Fruit fly (Drosophila melanogaster) whole organism, embryonic: ENCODE data around the gene Tengl1.

Source experiments
- Abd-B ChIP-seq: fragments of 200-800 bp; sonication (Bioruptor generic); optimal IDR thresholded peaks from 2 replicates; lab custom pipeline; 2018; ENCODE audit warnings: missing biosample characterization, mild to moderate bottlenecking, missing genetic modification characterization, moderate library complexity
- Antp ChIP-seq: fragments of 200-800 bp; sonication (Bioruptor generic); optimal IDR thresholded peaks from 3 replicates; lab custom pipeline; 2016; ENCODE audit warnings: missing biosample characterization, missing genetic modification characterization
- Atf3 ChIP-seq: fragments of 200-800 bp; sonication (Bioruptor generic); optimal IDR thresholded peaks from 3 replicates; lab custom pipeline; 2016; ENCODE audit warnings: missing biosample characterization, missing genetic modification characterization
- CG10209 ChIP-seq: fragments of 200-800 bp; sonication (Bioruptor generic); optimal IDR thresholded peaks from 3 replicates; lab custom pipeline; 2017; ENCODE audit warnings: missing biosample characterization, mild to moderate bottlenecking, missing genetic modification characterization, missing genetic modification reagents
- CG10462 ChIP-seq: fragments of 200-800 bp; sonication (Bioruptor generic); optimal IDR thresholded peaks from 2 replicates; lab custom pipeline; 2016; ENCODE audit warnings: missing biosample characterization, missing genetic modification characterization
- CG11093 ChIP-seq: fragments of 200-800 bp; sonication (Bioruptor generic); IDR thresholded peaks from 3 replicates; pipeline ENCODE4 v1.3.6; 2022; ENCODE audit warnings: missing biosample characterization, missing genetic modification characterization
- CG11398 ChIP-seq: fragments of 200-800 bp; sonication (Bioruptor generic); optimal IDR thresholded peaks from 2 replicates; lab custom pipeline; 2016; ENCODE audit warnings: missing biosample characterization, missing genetic modification characterization
- CG12659 ChIP-seq: fragments of 200-800 bp; sonication (Bioruptor generic); optimal IDR thresholded peaks from 3 replicates; lab custom pipeline; 2017; ENCODE audit warnings: mild to moderate bottlenecking, missing biosample characterization, missing genetic modification reagents, missing genetic modification characterization
- CG15073 ChIP-seq: fragments of 200-800 bp; sonication (Bioruptor generic); optimal IDR thresholded peaks from 2 replicates; lab custom pipeline; 2016; ENCODE audit warnings: missing biosample characterization, missing genetic modification characterization
- CG1529 ChIP-seq: fragments of 200-800 bp; sonication (Bioruptor generic); optimal IDR thresholded peaks from 3 replicates; lab custom pipeline; 2018; ENCODE audit warnings: missing biosample characterization, missing genetic modification characterization
- CG16779 ChIP-seq: fragments of 200-800 bp; sonication (Bioruptor generic); IDR thresholded peaks from 2 replicates; pipeline ENCODE4 v1.3.6; 2022; ENCODE audit warnings: missing biosample characterization, missing genetic modification characterization
- CG18619 ChIP-seq: fragments of 200-800 bp; sonication (Bioruptor generic); optimal IDR thresholded peaks from 3 replicates; lab custom pipeline; 2017; ENCODE audit warnings: missing biosample characterization, mild to moderate bottlenecking, missing genetic modification characterization
- CG30431 ChIP-seq: fragments of 200-800 bp; sonication (Bioruptor generic); optimal IDR thresholded peaks from 2 replicates; lab custom pipeline; 2017; ENCODE audit warnings: missing biosample characterization, missing genetic modification characterization
- CG31365 ChIP-seq: fragments of 200-800 bp; sonication (Bioruptor generic); optimal IDR thresholded peaks from 2 replicates; lab custom pipeline; 2018; ENCODE audit warnings: missing biosample characterization, mild to moderate bottlenecking, missing genetic modification characterization
- CG33557 ChIP-seq: fragments of 200-800 bp; sonication (Bioruptor generic); optimal IDR thresholded peaks from 2 replicates; lab custom pipeline; 2019; ENCODE audit warnings: missing biosample characterization, mild to moderate bottlenecking, missing genetic modification characterization, moderate library complexity
- CG3847 ChIP-seq: fragments of 200-800 bp; sonication (Bioruptor generic); IDR thresholded peaks from 2 replicates; pipeline ENCODE4 v1.3.6; 2022; ENCODE audit warnings: missing biosample characterization, missing genetic modification characterization
- CG4404 ChIP-seq: fragments of 200-800 bp; sonication (Bioruptor generic); IDR thresholded peaks from 2 replicates; pipeline ENCODE4 v1.3.6; 2022; ENCODE audit warnings: missing biosample characterization, missing genetic modification characterization
- CG6683 ChIP-seq: fragments of 200-800 bp; sonication (Bioruptor generic); optimal IDR thresholded peaks from 2 replicates; lab custom pipeline; 2017; ENCODE audit warnings: missing biosample characterization, mild to moderate bottlenecking, missing genetic modification characterization, missing genetic modification reagents
- CG6854 ChIP-seq: fragments of 200-800 bp; sonication (Bioruptor generic); optimal IDR thresholded peaks from 3 replicates; lab custom pipeline; 2017; ENCODE audit warnings: missing biosample characterization, mild to moderate bottlenecking, missing genetic modification characterization
- CG7271 ChIP-seq: fragments of 200-800 bp; sonication (Bioruptor generic); optimal IDR thresholded peaks from 2 replicates; lab custom pipeline; 2018; ENCODE audit warnings: missing biosample characterization, mild to moderate bottlenecking, missing genetic modification characterization, moderate library complexity
- CG7357 ChIP-seq: fragments of 200-800 bp; sonication (Bioruptor generic); IDR thresholded peaks from 3 replicates; pipeline ENCODE4 v1.3.6; 2022; ENCODE audit warnings: missing biosample characterization, missing genetic modification characterization
- CrebB ChIP-seq: fragments of 200-800 bp; sonication (Bioruptor generic); optimal IDR thresholded peaks from 3 replicates; lab custom pipeline; 2018; ENCODE audit warnings: missing biosample characterization, mild to moderate bottlenecking, missing genetic modification characterization
- Hr51 ChIP-seq, 2 experiments: fragments of 200-800 bp; sonication (Bioruptor generic); optimal IDR thresholded peaks; 2 replicates in 1 of 2; 3 replicates in 1 of 2; lab custom pipeline; 2016 to 2018; ENCODE audit warnings: missing biosample characterization in 2 of 2, missing genetic modification characterization in 2 of 2, mild to moderate bottlenecking in 1 of 2, moderate library complexity in 1 of 2
- Lhr ChIP-seq: fragments of 200-800 bp; sonication (Bioruptor generic); optimal IDR thresholded peaks from 3 replicates; lab custom pipeline; 2017; ENCODE audit warnings: mild to moderate bottlenecking, missing biosample characterization, missing genetic modification reagents, missing genetic modification characterization
- Rfx ChIP-seq: fragments of 200-800 bp; sonication (Bioruptor generic); IDR thresholded peaks from 2 replicates; pipeline ENCODE4 v1.3.6; 2022; ENCODE audit warnings: missing biosample characterization, missing genetic modification characterization
- Spps ChIP-seq: fragments of 200-800 bp; sonication (Bioruptor generic); optimal IDR thresholded peaks from 2 replicates; lab custom pipeline; 2018; ENCODE audit warnings: missing biosample characterization, mild to moderate bottlenecking, missing genetic modification characterization
- Sry-δ ChIP-seq: fragments of 200-800 bp; sonication (Bioruptor generic); optimal IDR thresholded peaks from 2 replicates; lab custom pipeline; 2016; ENCODE audit warnings: missing biosample characterization, missing genetic modification characterization
- ab ChIP-seq: fragments of 200-800 bp; sonication (Bioruptor generic); optimal IDR thresholded peaks from 2 replicates; lab custom pipeline; 2016; ENCODE audit warnings: missing biosample characterization, missing genetic modification characterization
- bigmax ChIP-seq: fragments of 200-800 bp; sonication (Bioruptor generic); optimal IDR thresholded peaks from 2 replicates; lab custom pipeline; 2018; ENCODE audit warnings: missing biosample characterization, mild to moderate bottlenecking, missing genetic modification characterization
- chif ChIP-seq, 2 experiments: fragments of 200-800 bp; sonication (Bioruptor generic); optimal IDR thresholded peaks; 3 replicates each; lab custom pipeline; 2016; ENCODE audit warnings: missing biosample characterization in 2 of 2, missing genetic modification characterization in 2 of 2
- crol ChIP-seq: fragments of 200-800 bp; sonication (Bioruptor generic); IDR thresholded peaks from 2 replicates; pipeline ENCODE4 v1.3.6; 2022; ENCODE audit warnings: missing biosample characterization, missing genetic modification characterization
- cwo ChIP-seq: fragments of 200-800 bp; sonication (Bioruptor generic); optimal IDR thresholded peaks from 3 replicates; lab custom pipeline; 2017; ENCODE audit warnings: missing biosample characterization, missing genetic modification characterization, mild to moderate bottlenecking, moderate library complexity, missing genetic modification reagents
- dpn ChIP-seq, 2 experiments: fragments of 200-800 bp; sonication (Bioruptor generic); optimal IDR thresholded peaks; 3 replicates each; lab custom pipeline; 2016; ENCODE audit warnings: missing biosample characterization in 2 of 2, missing genetic modification characterization in 2 of 2
- emc ChIP-seq: fragments of 200-800 bp; sonication (Bioruptor generic); optimal IDR thresholded peaks from 2 replicates; lab custom pipeline; 2016; ENCODE audit warnings: missing biosample characterization, missing genetic modification characterization
- en ChIP-seq: fragments of 200-800 bp; sonication (Bioruptor generic); optimal IDR thresholded peaks from 2 replicates; lab custom pipeline; 2016; ENCODE audit warnings: missing biosample characterization, missing genetic modification characterization
- eve ChIP-seq, 2 experiments: fragments of >200 bp; optimal IDR thresholded peaks; 2 replicates each; lab custom pipeline; 2017; ENCODE audit warnings: missing biosample characterization in 2 of 2, missing genetic modification characterization in 2 of 2
- eyg ChIP-seq: fragments of 200-800 bp; sonication (Bioruptor generic); optimal IDR thresholded peaks from 3 replicates; lab custom pipeline; 2016; ENCODE audit warnings: missing biosample characterization, missing genetic modification characterization
- fd64A ChIP-seq: fragments of 200-800 bp; sonication (Bioruptor generic); optimal IDR thresholded peaks from 3 replicates; lab custom pipeline; 2018; ENCODE audit warnings: missing biosample characterization, mild to moderate bottlenecking, missing genetic modification characterization
- gsb-n ChIP-seq: fragments of 200-800 bp; sonication (Bioruptor generic); optimal IDR thresholded peaks from 3 replicates; lab custom pipeline; 2018; ENCODE audit warnings: missing biosample characterization, mild to moderate bottlenecking, missing genetic modification characterization
- jigr1 ChIP-seq: fragments of 200-800 bp; sonication (Bioruptor generic); IDR thresholded peaks from 3 replicates; pipeline ENCODE4 v1.3.6; 2022; ENCODE audit warnings: missing biosample characterization, missing genetic modification characterization
- nerfin-2 ChIP-seq: fragments of 200-800 bp; sonication (Bioruptor generic); IDR thresholded peaks from 2 replicates; pipeline ENCODE4 v1.3.6; 2022; ENCODE audit warnings: missing biosample characterization, missing genetic modification characterization; ENCODE audit not compliant: partially characterized antibody
- nmo ChIP-seq: fragments of 200-800 bp; sonication (Bioruptor generic); optimal IDR thresholded peaks from 2 replicates; lab custom pipeline; 2018; ENCODE audit warnings: missing biosample characterization, mild to moderate bottlenecking, missing genetic modification characterization, moderate library complexity
- org-1 ChIP-seq: fragments of 200-800 bp; sonication (Bioruptor generic); optimal IDR thresholded peaks from 2 replicates; lab custom pipeline; 2017; ENCODE audit warnings: missing biosample characterization, missing genetic modification characterization
- otp ChIP-seq: fragments of 200-800 bp; sonication (Bioruptor generic); IDR thresholded peaks from 3 replicates; pipeline ENCODE4, ENCODE4 v1.3.6; 2022; ENCODE audit warnings: missing biosample characterization, missing genetic modification characterization
- p53 ChIP-seq: fragments of 200-800 bp; sonication (Bioruptor generic); optimal IDR thresholded peaks from 2 replicates; lab custom pipeline; 2016; ENCODE audit warnings: missing biosample characterization, missing genetic modification characterization
- pita ChIP-seq: fragments of 200-800 bp; sonication (Bioruptor generic); optimal IDR thresholded peaks from 2 replicates; lab custom pipeline; 2017; ENCODE audit warnings: missing biosample characterization, mild to moderate bottlenecking, missing genetic modification characterization
- prd ChIP-seq, 3 experiments: fragments of >200 bp in 2 of 3; fragments of 200-800 bp in 1 of 3; sonication (Bioruptor generic) in 1 of 3; optimal IDR thresholded peaks in 2 of 3; IDR thresholded peaks in 1 of 3; 2 replicates in 2 of 3; 3 replicates in 1 of 3; pipeline versions ENCODE4 v1.3.6 to Lab custom; 2017 to 2022; ENCODE audit warnings: missing biosample characterization in 1 of 3, missing genetic modification characterization in 1 of 3
- sim ChIP-seq: fragments of 200-800 bp; sonication (Bioruptor generic); IDR thresholded peaks from 2 replicates; pipeline ENCODE4 v1.3.6; 2022; ENCODE audit warnings: missing biosample characterization, missing genetic modification characterization
- tgo ChIP-seq: fragments of 200-800 bp; sonication (Bioruptor generic); IDR thresholded peaks from 3 replicates; pipeline ENCODE4 v1.3.6; 2022; ENCODE audit warnings: missing biosample characterization, missing genetic modification characterization

The Tengl1 gene

DNA sequence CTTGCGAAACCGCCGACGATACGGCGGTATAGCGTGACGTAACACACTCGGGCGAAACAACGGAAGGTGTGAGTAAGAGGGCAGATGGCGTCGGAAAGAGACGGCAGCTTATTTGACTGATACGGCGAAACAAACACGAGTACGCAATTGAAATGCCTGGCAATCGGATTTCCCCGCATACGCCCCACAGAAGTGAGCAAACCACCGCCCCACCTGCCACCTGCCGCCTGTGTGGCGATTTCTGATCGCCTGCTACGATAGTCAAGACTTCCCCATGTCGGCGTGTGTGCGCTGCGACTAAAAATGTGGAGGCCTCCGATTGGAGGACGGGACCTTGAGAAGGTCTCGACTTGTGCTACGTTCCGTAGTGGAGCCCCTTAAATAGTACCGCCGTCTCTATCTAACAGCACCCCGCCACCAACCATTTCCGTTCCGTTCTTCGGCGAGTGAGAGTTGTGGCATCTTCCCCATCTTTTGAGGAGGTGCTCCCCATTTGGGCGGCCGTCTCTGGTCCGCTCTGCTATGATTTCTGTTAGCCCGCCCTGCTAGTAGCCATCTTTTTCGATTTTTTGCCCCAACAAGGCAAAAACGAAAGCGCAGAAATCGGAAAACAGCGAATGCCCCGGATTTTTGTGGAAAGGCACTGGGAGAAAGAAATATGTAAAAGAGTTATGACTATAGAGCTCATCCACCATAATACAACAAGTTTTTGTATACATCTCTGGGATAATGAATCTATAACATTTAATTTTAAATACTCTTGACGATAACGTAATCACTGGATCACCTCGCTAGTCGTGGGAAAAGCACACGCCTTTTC is 41.6 kb downstream of the Tengl1 start (continued):
- TF ChIP-seq Lhr (GFP tag; lab: Kevin White, UChicago) (peak; percentile 62), chif (GFP tag; optimal IDR thresholded peaks at IDR 0.05; lab: Kevin White, UChicago) (peak; percentile 89 to 91), p53 (GFP tag; lab: Kevin White, UChicago) (peak; percentile 20), nerfin-2 (GFP tag; lab: Robert Waterston, UW) (no peak), jigr1 (GFP tag; lab: Robert Waterston, UW) (no peak), CG30431 (GFP tag; lab: Kevin White, UChicago) (peak; percentile 86), Sry-δ (peak; percentile 37), cwo (GFP tag; lab: Kevin White, UChicago) (peak; percentile 90), gsb-n (peak; percentile 86), Antp (GFP tag; lab: Kevin White, UChicago) (peak; percentile 88), pita (GFP tag; lab: Kevin White, UChicago) (no peak), CG10462 (GFP tag; lab: Kevin White, UChicago) (peak; percentile 78), CG16779 (GFP tag; lab: Robert Waterston, UW) (no peak), dpn (GFP tag; optimal IDR thresholded peaks at IDR 0.05; lab: Kevin White, UChicago) (peak; percentile 86 to 91), eyg (GFP tag; lab: Kevin White, UChicago) (peak; percentile 80), Rfx (GFP tag; lab: Robert Waterston, UW) (no peak), emc (peak; percentile 62), CG6683 (peak; percentile 70), CG11093 (GFP tag; lab: Robert Waterston, UW) (peak; percentile 84), CG4404 (GFP tag; lab: Robert Waterston, UW) (no peak), ab (GFP tag; lab: Kevin White, UChicago) (peak; percentile 55), prd (optimal IDR thresholded peaks at IDR 0.05; lab: Kevin White, UChicago) (no peak), prd (GFP tag; IDR thresholded peaks at IDR 0.05; lab: Robert Waterston, UW) (no peak), org-1 (peak; percentile 86), CG11398 (GFP tag; lab: Kevin White, UChicago) (peak; percentile 83), CG7357 (GFP tag; lab: Robert Waterston, UW) (peak; percentile 76; the same call in 1 of the 3 replicates), en (GFP tag; lab: Kevin White, UChicago) (peak; percentile 82), Hr51 (GFP tag; optimal IDR thresholded peaks at IDR 0.05; lab: Kevin White, UChicago) (peak; percentile 66 to 88), Abd-B (GFP tag; lab: Kevin White, UChicago) (peak; percentile 80), CG18619 (peak; percentile 76), CG31365 (tag; lab: Kevin White, UChicago) (peak; percentile 60), CG33557 (peak; percentile 32), CG15073 (GFP tag; lab: Kevin White, UChicago) (peak; percentile 32), crol (GFP tag; lab: Robert Waterston, UW) (no peak), CG7271 (tag; lab: Kevin White, UChicago) (peak; percentile 18), CG12659 (GFP tag; lab: Kevin White, UChicago) (peak; percentile 82), CG3847 (no peak), bigmax (GFP tag; lab: Kevin White, UChicago) (no peak), otp (GFP tag; lab: Robert Waterston, UW) (no peak), sim (GFP tag; lab: Robert Waterston, UW) (no peak), tgo (GFP tag; lab: Robert Waterston, UW) (no peak), CG1529 (GFP tag; lab: Kevin White, UChicago) (peak; percentile 85), eve (GFP tag; optimal IDR thresholded peaks at IDR 0.05; lab: Kevin White, UChicago) (peak in 1 of 2 experiments; percentile 94), CG6854 (peak; percentile 83), Spps (tag; lab: Kevin White, UChicago) (peak; percentile 82), fd64A (GFP tag; lab: Kevin White, UChicago) (peak; percentile 74), CrebB (tag; lab: Kevin White, UChicago) (peak; percentile 78), nmo (GFP tag; lab: Kevin White, UChicago) (peak; percentile 92), CG10209 (GFP tag; lab: Kevin White, UChicago) (peak; percentile 88), Atf3 (peak; percentile 87)
